Fruit fly (Drosophila melanogaster): ENCODE data around the gene Spase22-23.

Gene Spase22-23

DNA sequence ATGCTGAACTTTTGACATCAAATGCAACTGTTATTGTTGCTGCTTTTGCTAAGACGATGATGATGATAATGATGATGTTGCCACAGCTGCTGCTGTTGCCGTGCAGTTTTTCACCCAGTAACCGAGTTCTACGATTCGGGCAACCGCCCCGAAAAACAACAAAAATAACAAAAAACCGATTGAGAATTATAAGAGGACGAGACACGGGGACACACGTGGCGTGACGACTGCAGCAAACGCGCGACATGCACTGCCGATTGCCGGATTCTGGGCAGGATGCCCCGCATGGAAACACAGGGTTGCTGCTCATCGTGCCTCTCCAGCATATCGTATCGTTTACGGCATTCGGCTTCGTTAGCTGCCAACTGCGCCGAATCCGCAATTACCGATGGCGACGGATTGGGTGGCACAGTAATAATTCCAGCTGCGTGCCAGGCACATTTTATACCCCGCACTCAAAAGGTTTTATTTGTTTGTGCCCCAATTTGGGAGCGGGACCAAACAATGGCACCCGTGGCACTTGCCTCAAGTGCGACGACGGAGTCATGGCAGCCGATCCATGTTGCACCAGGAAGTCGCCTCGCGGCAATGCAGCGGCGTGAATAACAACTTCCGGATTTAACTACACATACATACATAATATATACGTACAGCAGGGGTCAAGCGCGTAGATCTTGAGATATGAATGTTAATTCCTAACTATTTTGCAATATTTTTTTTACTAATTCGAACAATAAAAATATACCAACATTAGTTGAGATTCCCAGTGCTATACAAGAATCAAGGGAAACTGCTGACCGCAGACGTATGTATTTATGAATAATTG lies 34.0 kb upstream of the Spase22-23 start (continued):
- TF ChIP-seq Fer1 (GFP tag; optimal IDR thresholded peaks at IDR 0.05): peak; percentile 7
- no peak for TF ChIP-seq pita (GFP tag; optimal IDR thresholded peaks at IDR 0.05)
- TF ChIP-seq ssp (GFP tag; IDR thresholded peaks at IDR 0.05): no peak
- TF ChIP-seq lab (GFP tag; optimal IDR thresholded peaks at IDR 0.05): peak; percentile 16
- peak; percentile 87 for TF ChIP-seq sens (GFP tag)
- TF ChIP-seq Doc2 (GFP tag; IDR thresholded peaks at IDR 0.05): no peak
- peak; percentile 4 to 11 for TF ChIP-seq bsh (GFP tag; optimal IDR thresholded peaks at IDR 0.05)
- no peak for TF ChIP-seq al (GFP tag; IDR thresholded peaks at IDR 0.05)
- no peak for TF ChIP-seq usp (GFP tag; optimal IDR thresholded peaks at IDR 0.05)
- TF ChIP-seq CG14667 (GFP tag; IDR thresholded peaks at IDR 0.05): no peak
- TF ChIP-seq CG9817 (tag; optimal IDR thresholded peaks at IDR 0.05): no peak
- no peak for TF ChIP-seq C15 (GFP tag; IDR thresholded peaks at IDR 0.05)
- no peak for TF ChIP-seq CG8924 (tag; optimal IDR thresholded peaks at IDR 0.05)
- TF ChIP-seq CG11504 (tag; optimal IDR thresholded peaks at IDR 0.05): peak; percentile 17
- TF ChIP-seq Oaz (GFP tag; IDR thresholded peaks at IDR 0.05): no peak
- TF ChIP-seq CG3995 (GFP tag; optimal IDR thresholded peaks at IDR 0.05): no peak
- no peak for TF ChIP-seq hkb (optimal IDR thresholded peaks at IDR 0.05)
- 0 out of 2 replicates have a peak, but pooled peaks have one; percentile 9 for TF ChIP-seq hkb (GFP tag; IDR thresholded peaks at IDR 0.05)
- TF ChIP-seq Bteb2 (GFP tag; optimal IDR thresholded peaks at IDR 0.05): no peak
- TF ChIP-seq CG8290 (GFP tag; optimal IDR thresholded peaks at IDR 0.05): no peak
- TF ChIP-seq CG8290 (tag; optimal IDR thresholded peaks at IDR 0.05): peak in 1 of 2 experiments; percentile 23
- no peak for TF ChIP-seq cwo (GFP tag; optimal IDR thresholded peaks at IDR 0.05)
- TF ChIP-seq PHDP (tag; optimal IDR thresholded peaks at IDR 0.05): no peak
- 0 out of 2 replicates have a peak, but pooled peaks have one; percentile 8 for TF ChIP-seq Rfx (GFP tag; IDR thresholded peaks at IDR 0.05)
- TF ChIP-seq ab (GFP tag; optimal IDR thresholded peaks at IDR 0.05): no peak
- TF ChIP-seq tup (GFP tag; optimal IDR thresholded peaks at IDR 0.05): no peak
- TF ChIP-seq Sin3A (optimal IDR thresholded peaks at IDR 0.05): no peak
- no peak for TF ChIP-seq ro (GFP tag; IDR thresholded peaks at IDR 0.05)
- peak; percentile 91 for TF ChIP-seq ewg (GFP tag; optimal IDR thresholded peaks at IDR 0.05)
- TF ChIP-seq CG2678 (tag; optimal IDR thresholded peaks at IDR 0.05): peak; percentile 2
- TF ChIP-seq chm (GFP tag; IDR thresholded peaks at IDR 0.05): 0 out of 2 replicates have a peak, but pooled peaks have one; percentile 42
- 0 out of 4 replicates have a peak, but pooled peaks have one; percentile 42 for TF ChIP-seq chinmo (GFP tag; IDR thresholded peaks at IDR 0.05; ENCODE audit: partially characterized antibody)
- TF ChIP-seq ken (GFP tag; IDR thresholded peaks at IDR 0.05): 0 out of 3 replicates have a peak, but pooled peaks have one; percentile 13
- TF ChIP-seq inv (GFP tag; IDR thresholded peaks at IDR 0.05; ENCODE audit: partially characterized antibody): peak; percentile 12; the same call in 1 of the 2 replicates
- TF ChIP-seq zen2 (GFP tag; IDR thresholded peaks at IDR 0.05; ENCODE audit: partially characterized antibody): no peak
- no peak for TF ChIP-seq HLH54F (GFP tag; optimal IDR thresholded peaks at IDR 0.05)
- peak; percentile 13 for TF ChIP-seq grau (tag; optimal IDR thresholded peaks at IDR 0.05)
- no peak for TF ChIP-seq Lim3 (GFP tag; IDR thresholded peaks at IDR 0.05)
- no peak for TF ChIP-seq Mes4 (GFP tag; optimal IDR thresholded peaks at IDR 0.05)
- TF ChIP-seq Bdp1 (GFP tag; optimal IDR thresholded peaks at IDR 0.05): peak; percentile 58
- no peak for TF ChIP-seq Chrac-16 (GFP tag; optimal IDR thresholded peaks at IDR 0.05)
- peak; percentile 58; the same call in 2 of the 3 replicates for TF ChIP-seq row (GFP tag; IDR thresholded peaks at IDR 0.05)
- TF ChIP-seq Neu2 (GFP tag; optimal IDR thresholded peaks at IDR 0.05; ENCODE audit: borderline replicate concordance): no peak
- TF ChIP-seq Pdp1 (GFP tag; optimal IDR thresholded peaks at IDR 0.05): no peak
- no peak for TF ChIP-seq CG7963 (GFP tag; IDR thresholded peaks at IDR 0.05; ENCODE audit: partially characterized antibody)
- TF ChIP-seq croc (GFP tag; conservative IDR thresholded peaks at IDR 0.05): no peak
- peak in 1 of 2 experiments; percentile 17 for TF ChIP-seq Eip74EF (GFP tag; optimal IDR thresholded peaks at IDR 0.05)
- peak; percentile 51 for TF ChIP-seq CG2116 (GFP tag; optimal IDR thresholded peaks at IDR 0.05)
- no peak for TF ChIP-seq trh (GFP tag; optimal IDR thresholded peaks at IDR 0.05)
